Fruit fly (Drosophila melanogaster): ENCODE data around the gene CG43784.

- no peak for TF ChIP-seq usp (GFP tag; optimal IDR thresholded peaks at IDR 0.05)
- no peak for TF ChIP-seq pan (optimal IDR thresholded peaks at IDR 0.05)
- TF ChIP-seq fru (GFP tag; optimal IDR thresholded peaks at IDR 0.05) = no peak
- no peak for TF ChIP-seq woc (GFP tag; optimal IDR thresholded peaks at IDR 0.05)
- TF ChIP-seq CG32264 (GFP tag; optimal IDR thresholded peaks at IDR 0.05) = no peak
- TF ChIP-seq Abd-B (GFP tag; optimal IDR thresholded peaks at IDR 0.05) = no peak
- no peak for TF ChIP-seq Dfd (GFP tag; optimal IDR thresholded peaks at IDR 0.05)
- no peak for TF ChIP-seq foxo (GFP tag; optimal IDR thresholded peaks at IDR 0.05)
- no peak for TF ChIP-seq h (GFP tag; optimal IDR thresholded peaks at IDR 0.05)
- no peak for TF ChIP-seq br (GFP tag; optimal IDR thresholded peaks at IDR 0.05)
- no peak for TF ChIP-seq Hr83 (GFP tag; optimal IDR thresholded peaks at IDR 0.05; ENCODE audit: poor library complexity, severe bottlenecking)
- no peak for TF ChIP-seq N (GFP tag; optimal IDR thresholded peaks at IDR 0.05)
- no peak for TF ChIP-seq psq (GFP tag; optimal IDR thresholded peaks at IDR 0.05)
- no peak for TF ChIP-seq Jra (GFP tag; optimal IDR thresholded peaks at IDR 0.05)
Measured at dm6 chrX:20001996-20002395, 43.9 kb upstream of the CG43784 start, which contains the start of gene lky.

All from whole organism, wandering third instar larva.